Worm (Caenorhabditis elegans): ENCODE measurements around the gene lys-1.

The lys-1 gene

DNA sequence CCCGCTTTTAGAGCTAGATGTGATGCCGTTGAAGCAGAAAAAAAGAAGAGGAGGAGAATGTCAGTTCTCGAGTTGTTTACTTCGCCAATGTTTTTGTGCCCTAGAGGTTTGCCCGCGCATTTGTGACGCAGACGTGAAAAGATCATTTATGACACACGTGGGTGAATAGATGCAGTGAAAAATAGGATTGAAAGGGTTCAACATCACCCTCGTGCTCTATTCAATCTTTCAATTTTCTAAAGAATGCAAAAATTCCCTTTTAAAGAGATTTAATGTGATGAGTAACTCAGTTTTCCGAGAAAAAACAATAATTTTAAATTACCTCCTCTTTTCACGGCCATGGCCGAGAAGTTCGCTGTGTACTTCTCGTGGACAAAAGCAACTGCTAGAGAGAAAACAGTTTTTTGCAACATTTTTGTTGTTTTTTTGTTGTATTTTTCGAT lies 31.2 kb upstream of the lys-1 start (continued):
- TF ChIP-seq dpff-1 (tag; optimal IDR thresholded peaks at IDR 0.05) (no peak), ztf-22 (GFP tag; optimal IDR thresholded peaks at IDR 0.05) (no peak), nhr-90 (tag; optimal IDR thresholded peaks at IDR 0.05) (no peak), C17E4.6 (GFP tag; IDR thresholded peaks at IDR 0.05) (no peak), snpc-1.1 (tag; optimal IDR thresholded peaks at IDR 0.05; ENCODE audit: insufficient read depth) (no peak), F37B4.10 (GFP tag; IDR thresholded peaks at IDR 0.05) (no peak), C06A6.2 (GFP tag; conservative IDR thresholded peaks at IDR 0.05) (no peak), F33H1.4 (GFP tag; IDR thresholded peaks at IDR 0.05) (no peak), B0035.1 (tag; optimal IDR thresholded peaks at IDR 0.05) (no peak), athp-1 (tag; optimal IDR thresholded peaks at IDR 0.05) (no peak), zfh-2 (GFP tag; conservative IDR thresholded peaks at IDR 0.05) (no peak), snpc-1.3 (tag; optimal IDR thresholded peaks at IDR 0.05; ENCODE audit: insufficient read depth) (no peak), fkh-3 (tag; optimal IDR thresholded peaks at IDR 0.05) (no peak), D2030.7 (GFP tag; IDR thresholded peaks at IDR 0.05) (peak; percentile 37; the same call in 1 of the 2 replicates), Y67H2A.10 (GFP tag; conservative IDR thresholded peaks at IDR 0.05) (no peak)

DNA sequence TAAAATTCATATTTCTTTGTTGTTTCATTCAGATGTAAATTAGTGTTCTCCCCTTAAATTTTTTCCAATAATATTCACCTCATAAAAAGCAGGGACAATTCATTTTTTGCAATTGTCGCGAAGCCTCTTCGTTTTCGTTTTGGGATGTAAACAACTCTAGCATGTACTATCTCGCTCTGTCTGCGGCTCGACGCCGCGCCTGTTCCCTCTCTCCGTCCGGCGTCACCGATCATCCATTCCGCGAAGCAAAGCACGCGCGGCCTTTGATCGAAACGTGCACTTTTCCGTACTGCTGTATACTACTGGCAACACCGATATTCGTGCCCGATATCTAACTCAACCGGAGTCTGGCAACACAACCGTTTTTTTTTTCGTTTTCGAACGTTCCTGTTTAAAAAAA lies 30.7 kb upstream of the lys-1 start:
- TF ChIP-seq mcd-1 (GFP tag; IDR thresholded peaks at IDR 0.05) (no peak), hmg-1.2 (GFP tag; IDR thresholded peaks at IDR 0.05) (peak; percentile 17; the same call in 1 of the 2 replicates), lin-26 (GFP tag; IDR thresholded peaks at IDR 0.05) (peak; percentile 44; the same call in 1 of the 2 replicates), Y79H2A.3 (GFP tag; conservative IDR thresholded peaks at IDR 0.05) (no peak), ceh-40 (GFP tag; IDR thresholded peaks at IDR 0.05) (0 out of 2 replicates have a peak, but pooled peaks have one; percentile 48), C06A6.2 (GFP tag; conservative IDR thresholded peaks at IDR 0.05) (no peak), nhr-90 (tag; optimal IDR thresholded peaks at IDR 0.05) (no peak), nfyb-1 (GFP tag; IDR thresholded peaks at IDR 0.05) (0 out of 2 replicates have a peak, but pooled peaks have one; percentile 25), zfh-2 (GFP tag; conservative IDR thresholded peaks at IDR 0.05) (peak; percentile 82), D2030.7 (GFP tag; IDR thresholded peaks at IDR 0.05) (0 out of 2 replicates have a peak, but pooled peaks have one; percentile 5), nfya-1 (tag; optimal IDR thresholded peaks at IDR 0.05; ENCODE audit: borderline replicate concordance, insufficient read depth) (no peak), sea-2 (GFP tag; IDR thresholded peaks at IDR 0.05) (no peak), cebp-1 (GFP tag; IDR thresholded peaks at IDR 0.05) (no peak), cebp-1 (tag; optimal IDR thresholded peaks at IDR 0.05) (no peak), F22D6.2 (tag; optimal IDR thresholded peaks at IDR 0.05) (no peak), rpc-1 (optimal IDR thresholded peaks at IDR 0.05) (no peak), rpc-1 (tag; optimal IDR thresholded peaks at IDR 0.05) (no peak), pha-4 (tag; optimal IDR thresholded peaks at IDR 0.05) (no peak), Y95B8A.8 (GFP tag; IDR thresholded peaks at IDR 0.05) (no peak), K12H6.12 (tag; optimal IDR thresholded peaks at IDR 0.05) (no peak), F52B5.7 (tag; optimal IDR thresholded peaks at IDR 0.05) (no peak), ccch-3 (GFP tag; optimal IDR thresholded peaks at IDR 0.05) (no peak), ztf-18 (tag; optimal IDR thresholded peaks at IDR 0.05) (no peak), ekl-4 (GFP tag; IDR thresholded peaks at IDR 0.05) (no peak), dox-1 (GFP tag; IDR thresholded peaks at IDR 0.05) (0 out of 2 replicates have a peak, but pooled peaks have one; percentile 9), let-607 (tag; optimal IDR thresholded peaks at IDR 0.05) (no peak), lin-40 (tag; optimal IDR thresholded peaks at IDR 0.05) (no peak), F23B12.7 (tag; optimal IDR thresholded peaks at IDR 0.05; ENCODE audit: insufficient read depth) (no peak), let-526 (GFP tag; IDR thresholded peaks at IDR 0.05) (peak; percentile 10; the same call in 1 of the 2 replicates), ztf-25 (GFP tag; IDR thresholded peaks at IDR 0.05) (no peak), xnd-1 (tag; optimal IDR thresholded peaks at IDR 0.05) (no peak), mes-4 (tag; optimal IDR thresholded peaks at IDR 0.05) (no peak), egl-44 (GFP tag; IDR thresholded peaks at IDR 0.05) (0 out of 2 replicates have a peak, but pooled peaks have one; percentile 47), unc-62 (GFP tag; optimal IDR thresholded peaks at IDR 0.05) (no peak)

All from whole organism, young adult.